Worm (Caenorhabditis elegans) whole organism, L3 larva: ENCODE results near the gene C08H9.18.

Source experiments
- aly-2 ChIP-seq: fragments of 150-350 bp; optimal IDR thresholded peaks from 2 replicates; lab custom pipeline; 2014; ENCODE audit warnings: missing biosample characterization, missing genetic modification characterization
- ama-1 ChIP-seq: fragments of 150-350 bp; optimal IDR thresholded peaks from 2 replicates; lab custom pipeline; 2018
- ceh-28 ChIP-seq: fragments of 150-350 bp; optimal IDR thresholded peaks from 2 replicates; lab custom pipeline; 2014; ENCODE audit warnings: missing biosample characterization, missing genetic modification reagents, missing genetic modification characterization
- ceh-82 ChIP-seq: fragments of 150-350 bp; optimal IDR thresholded peaks from 2 replicates; lab custom pipeline; 2014; ENCODE audit warnings: missing biosample characterization, missing genetic modification characterization
- fos-1 ChIP-seq: fragments of 150-350 bp; optimal IDR thresholded peaks from 2 replicates; lab custom pipeline; 2014; ENCODE audit warnings: missing biosample characterization, missing genetic modification characterization
- lsy-12 ChIP-seq: sonication (generic microtip); optimal IDR thresholded peaks from 2 replicates; lab custom pipeline; 2016; ENCODE audit warnings: mild to moderate bottlenecking, missing genetic modification characterization, missing compliant biosample characterization
- mdl-1 ChIP-seq: fragments of 150-350 bp; optimal IDR thresholded peaks from 2 replicates; lab custom pipeline; 2014; ENCODE audit warnings: missing biosample characterization, missing genetic modification characterization
- nfya-1 ChIP-seq: sonication (generic microtip); optimal IDR thresholded peaks from 2 replicates; lab custom pipeline; 2017; ENCODE audit warnings: missing genetic modification characterization, mild to moderate bottlenecking, missing compliant biosample characterization, antibody characterized with exemption, moderate library complexity; ENCODE audit not compliant: insufficient read depth
- nhr-28 ChIP-seq: fragments of 150-350 bp; optimal IDR thresholded peaks from 2 replicates; lab custom pipeline; 2014; ENCODE audit warnings: missing biosample characterization, missing genetic modification characterization
- nhr-43 ChIP-seq: sonication (generic microtip); optimal IDR thresholded peaks from 2 replicates; lab custom pipeline; 2016; ENCODE audit warnings: mild to moderate bottlenecking, missing genetic modification characterization, missing compliant biosample characterization; ENCODE audit not compliant: poor library complexity, severe bottlenecking
- pqm-1 ChIP-seq: fragments of 150-350 bp; optimal IDR thresholded peaks from 2 replicates; lab custom pipeline; 2017; ENCODE audit warnings: missing biosample characterization, missing genetic modification characterization, inconsistent platforms
- unc-39 ChIP-seq: sonication (generic microtip); optimal IDR thresholded peaks from 4 replicates; lab custom pipeline; 2017; ENCODE audit warnings: missing biosample characterization, missing genetic modification characterization
- unc-62 ChIP-seq: fragments of 150-350 bp; sonication (generic microtip); optimal IDR thresholded peaks from 4 replicates; lab custom pipeline; 2014; ENCODE audit warnings: missing biosample characterization, missing genetic modification reagents, missing genetic modification characterization
- ztf-11 ChIP-seq: fragments of 150-350 bp; optimal IDR thresholded peaks from 2 replicates; lab custom pipeline; 2014; ENCODE audit warnings: missing biosample characterization, missing genetic modification characterization

DNA sequence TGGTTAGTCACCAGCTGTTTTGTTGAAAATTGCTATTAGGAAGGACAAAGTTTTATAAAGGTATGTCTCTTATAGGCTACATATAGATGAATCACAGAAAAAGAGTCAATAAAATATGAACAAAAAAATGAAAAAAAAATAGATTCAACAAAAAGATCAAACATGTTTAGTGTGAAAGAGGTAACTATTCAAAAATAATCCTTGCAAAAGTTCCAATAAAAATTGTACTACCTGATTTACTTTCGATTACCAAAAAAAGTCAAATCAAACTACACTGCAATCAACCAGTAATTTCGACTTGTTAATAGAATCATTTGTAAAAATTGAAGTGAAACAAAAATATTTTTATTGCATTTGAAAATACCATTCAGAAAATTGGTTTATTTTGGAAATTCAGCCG, 11.1 kb downstream of the C08H9.18 start, which contains the start of gene ZK938.10:
- TF ChIP-seq ztf-11 (tag; lab: Kevin White, UChicago) (no peak), unc-39 (tag; lab: Kevin White, UChicago) (no peak), ceh-82 (tag; lab: Kevin White, UChicago) (no peak), nhr-28 (tag; lab: Kevin White, UChicago) (no peak), fos-1 (no peak), lsy-12 (no peak), nfya-1 (no peak), mdl-1 (no peak), aly-2 (tag; lab: Kevin White, UChicago) (no peak), nhr-43 (tag; lab: Kevin White, UChicago) (no peak), unc-62 (GFP tag; lab: Kevin White, UChicago) (no peak), pqm-1 (tag; lab: Kevin White, UChicago) (no peak), ceh-28 (tag; lab: Kevin White, UChicago) (no peak), ama-1 (lab: Kevin White, UChicago) (no peak)
